Comparison of ENCODE assay signal across 5 fruit fly cellular contexts in the genomic region with DNA sequence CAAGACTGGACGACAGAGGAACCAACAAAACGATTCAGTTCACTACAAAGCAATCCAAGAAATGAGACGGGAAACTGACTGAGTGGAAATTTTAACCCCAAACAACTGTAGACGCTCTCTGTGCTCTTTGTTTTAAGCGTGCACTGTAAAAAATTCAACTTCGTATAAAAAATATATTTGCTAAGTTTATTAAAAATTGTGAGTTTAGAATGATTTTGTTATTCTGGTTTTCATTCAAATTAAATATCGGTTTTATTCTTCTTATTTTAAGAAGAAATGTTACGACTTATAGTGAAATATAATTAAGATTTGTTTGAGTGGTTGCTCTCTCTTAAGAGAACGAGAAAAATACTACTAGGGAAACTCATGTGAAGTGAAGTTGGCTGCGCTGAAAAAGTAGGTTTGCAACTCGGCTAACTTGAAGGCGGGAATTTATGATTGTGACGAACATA.
TF ChIP-seq lines count a peak whose summit lies in the region.

No protein-coding gene starts in this region.

- peak; percentile 56 for TF ChIP-seq CTCF in whole organism, embryonic (GFP tag; optimal IDR thresholded peaks at IDR 0.05; lab: Kevin White, UChicago)

TF ChIP-seq in whole organism, adult, 20 proteins besides CTCF, POLR2A, EP300 and RAD21 (continues in another document):
- peak; percentile 73 for TF ChIP-seq CG11617 (GFP tag; optimal IDR thresholded peaks at IDR 0.05; lab: Kevin White, UChicago)
- TF ChIP-seq Hr96 (GFP tag; optimal IDR thresholded peaks at IDR 0.05; lab: Kevin White, UChicago) = peak; percentile 62
- TF ChIP-seq CG5204 (GFP tag; optimal IDR thresholded peaks at IDR 0.05; lab: Kevin White, UChicago) = peak; percentile 71
- TF ChIP-seq CG14711 (tag; optimal IDR thresholded peaks at IDR 0.05; lab: Kevin White, UChicago) = peak; percentile 81
- TF ChIP-seq Clk (GFP tag; optimal IDR thresholded peaks at IDR 0.05; lab: Kevin White, UChicago) = peak; percentile 19
- peak; percentile 23 for TF ChIP-seq Mnt (GFP tag; optimal IDR thresholded peaks at IDR 0.05; lab: Kevin White, UChicago)
- peak; percentile 80 for TF ChIP-seq kay (GFP tag; lab: Kevin White, UChicago; ENCODE audit: borderline replicate concordance)
- TF ChIP-seq cnc (optimal IDR thresholded peaks at IDR 0.05; lab: Kevin White, UChicago) = no peak
- TF ChIP-seq CG7101 (tag; optimal IDR thresholded peaks at IDR 0.05; lab: Kevin White, UChicago) = peak; percentile 87
- TF ChIP-seq cic (GFP tag; optimal IDR thresholded peaks at IDR 0.05; lab: Kevin White, UChicago) = no peak
- TF ChIP-seq tj (GFP tag; optimal IDR thresholded peaks at IDR 0.05; lab: Kevin White, UChicago) = peak; percentile 35
- TF ChIP-seq bab1 (GFP tag; optimal IDR thresholded peaks at IDR 0.05; lab: Kevin White, UChicago) = peak; percentile 81
- TF ChIP-seq CG7045 (GFP tag; optimal IDR thresholded peaks at IDR 0.05; lab: Kevin White, UChicago) = peak; percentile 60
- TF ChIP-seq toe (GFP tag; optimal IDR thresholded peaks at IDR 0.05; lab: Kevin White, UChicago) = peak; percentile 55
- peak; percentile 43 for TF ChIP-seq Crg-1 (GFP tag; optimal IDR thresholded peaks at IDR 0.05; lab: Kevin White, UChicago)
- TF ChIP-seq CG33017 (tag; optimal IDR thresholded peaks at IDR 0.05; lab: Kevin White, UChicago) = peak; percentile 84
- peak; percentile 49 for TF ChIP-seq CG12768 (GFP tag; optimal IDR thresholded peaks at IDR 0.05; lab: Kevin White, UChicago)

TF ChIP-seq in whole organism, embryonic, 481 proteins besides CTCF, POLR2A, EP300 and RAD21 (continues in another document):
- peak; percentile 90 for TF ChIP-seq CG10654 (GFP tag; optimal IDR thresholded peaks at IDR 0.05; lab: Kevin White, UChicago)
- TF ChIP-seq NK7.1 (GFP tag; optimal IDR thresholded peaks at IDR 0.05; lab: Kevin White, UChicago) = peak; percentile 87
- peak; percentile 75 for TF ChIP-seq schlank (tag; optimal IDR thresholded peaks at IDR 0.05; lab: Kevin White, UChicago)
- peak; percentile 45 for TF ChIP-seq kni (GFP tag; optimal IDR thresholded peaks at IDR 0.05; lab: Kevin White, UChicago)
- no peak for TF ChIP-seq Scr (GFP tag; IDR thresholded peaks at IDR 0.05; lab: Robert Waterston, UW; ENCODE audit: partially characterized antibody)
- TF ChIP-seq crol (GFP tag; IDR thresholded peaks at IDR 0.05; lab: Robert Waterston, UW) = peak; percentile 85
- peak; percentile 18; the same call in 1 of the 2 replicates for TF ChIP-seq sna (GFP tag; IDR thresholded peaks at IDR 0.05; lab: Robert Waterston, UW; ENCODE audit: partially characterized antibody)
- TF ChIP-seq amos (GFP tag; IDR thresholded peaks at IDR 0.05; lab: Robert Waterston, UW; ENCODE audit: partially characterized antibody) = peak; percentile 32; the same call in 1 of the 2 replicates
- TF ChIP-seq eyg (GFP tag; optimal IDR thresholded peaks at IDR 0.05; lab: Kevin White, UChicago) = peak; percentile 80
- TF ChIP-seq stc (GFP tag; IDR thresholded peaks at IDR 0.05; lab: Robert Waterston, UW) = peak; percentile 99
- peak; percentile 91 for TF ChIP-seq HmgZ (tag; optimal IDR thresholded peaks at IDR 0.05; lab: Kevin White, UChicago)
- TF ChIP-seq CG15269 (tag; optimal IDR thresholded peaks at IDR 0.05; lab: Kevin White, UChicago) = peak; percentile 90
- peak; percentile 83 for TF ChIP-seq sima (GFP tag; optimal IDR thresholded peaks at IDR 0.05; lab: Kevin White, UChicago)
- TF ChIP-seq CG4360 (GFP tag; IDR thresholded peaks at IDR 0.05; lab: Robert Waterston, UW) = peak; percentile 84
- peak; percentile 44 for TF ChIP-seq Hey (tag; optimal IDR thresholded peaks at IDR 0.05; lab: Kevin White, UChicago)
- peak; percentile 89 for TF ChIP-seq CG7786 (GFP tag; optimal IDR thresholded peaks at IDR 0.05; lab: Kevin White, UChicago)

TF ChIP-seq in whole organism, prepupa, 60 proteins besides CTCF, POLR2A, EP300 and RAD21 (continues in another document):
- peak; percentile 57 for TF ChIP-seq CG8319 (GFP tag; optimal IDR thresholded peaks at IDR 0.05; lab: Kevin White, UChicago)
- TF ChIP-seq cyc (GFP tag; optimal IDR thresholded peaks at IDR 0.05; lab: Kevin White, UChicago) = peak; percentile 60
- peak; percentile 75 for TF ChIP-seq Lpt (GFP tag; optimal IDR thresholded peaks at IDR 0.05; lab: Kevin White, UChicago)
- TF ChIP-seq CG11294 (GFP tag; IDR thresholded peaks at IDR 0.05; lab: Robert Waterston, UW) = peak; percentile 94
- peak; percentile 90 for TF ChIP-seq CG32006 (GFP tag; optimal IDR thresholded peaks at IDR 0.05; lab: Kevin White, UChicago)
- peak; percentile 54 for TF ChIP-seq CG11762 (GFP tag; optimal IDR thresholded peaks at IDR 0.05; lab: Kevin White, UChicago; ENCODE audit: insufficient read depth)
- TF ChIP-seq Hr39 (GFP tag; optimal IDR thresholded peaks at IDR 0.05; lab: Kevin White, UChicago) = peak; percentile 78
- TF ChIP-seq svp (GFP tag; lab: Kevin White, UChicago) = peak; percentile 89
- no peak for TF ChIP-seq Hr38 (GFP tag; optimal IDR thresholded peaks at IDR 0.05; lab: Kevin White, UChicago)
- peak; percentile 98 for TF ChIP-seq CG6163 (GFP tag; IDR thresholded peaks at IDR 0.05; lab: Robert Waterston, UW)
- peak in 1 of 2 experiments; percentile 33 for TF ChIP-seq ss (GFP tag; optimal IDR thresholded peaks at IDR 0.05; lab: Kevin White, UChicago)
- TF ChIP-seq esn (GFP tag; optimal IDR thresholded peaks at IDR 0.05; lab: Kevin White, UChicago) = no peak
- TF ChIP-seq Gug (GFP tag; IDR thresholded peaks at IDR 0.05; lab: Robert Waterston, UW) = peak; percentile 96
- TF ChIP-seq CG1621 (tag; optimal IDR thresholded peaks at IDR 0.05; lab: Kevin White, UChicago) = no peak
- TF ChIP-seq Blimp-1 (GFP tag; optimal IDR thresholded peaks at IDR 0.05; lab: Kevin White, UChicago) = no peak
- peak; percentile 99 for TF ChIP-seq CG8119 (GFP tag; IDR thresholded peaks at IDR 0.05; lab: Robert Waterston, UW)
- TF ChIP-seq Sox14 (GFP tag; optimal IDR thresholded peaks at IDR 0.05; lab: Kevin White, UChicago) = peak; percentile 96
- TF ChIP-seq Eip93F (GFP tag; optimal IDR thresholded peaks at IDR 0.05; lab: Kevin White, UChicago) = no peak

TF ChIP-seq in whole organism, pupa, 21 proteins besides CTCF, POLR2A, EP300 and RAD21 (continues in another document):
- TF ChIP-seq D1 (tag; optimal IDR thresholded peaks at IDR 0.05; lab: Kevin White, UChicago) = peak; percentile 75
- peak; percentile 86 for TF ChIP-seq Pif1A (GFP tag; optimal IDR thresholded peaks at IDR 0.05; lab: Kevin White, UChicago)
- peak; percentile 86 for TF ChIP-seq CG8301 (tag; optimal IDR thresholded peaks at IDR 0.05; lab: Kevin White, UChicago)
- peak; percentile 65; the same call in 1 of the 3 replicates for TF ChIP-seq fd96Ca (GFP tag; IDR thresholded peaks at IDR 0.05; lab: Robert Waterston, UW)
- TF ChIP-seq CG14655 (GFP tag; optimal IDR thresholded peaks at IDR 0.05; lab: Kevin White, UChicago) = peak; percentile 86
- TF ChIP-seq CG13204 (GFP tag; optimal IDR thresholded peaks at IDR 0.05; lab: Kevin White, UChicago) = no peak
- peak; percentile 96 for TF ChIP-seq CG12605 (GFP tag; IDR thresholded peaks at IDR 0.05; lab: Robert Waterston, UW)
- peak; percentile 81 for TF ChIP-seq CG15710 (tag; optimal IDR thresholded peaks at IDR 0.05; lab: Kevin White, UChicago)
- TF ChIP-seq Ets98B (GFP tag; IDR thresholded peaks at IDR 0.05; lab: Robert Waterston, UW) = peak; percentile 95
- TF ChIP-seq gl (tag; optimal IDR thresholded peaks at IDR 0.05; lab: Kevin White, UChicago) = peak; percentile 46
- TF ChIP-seq rn (GFP tag; IDR thresholded peaks at IDR 0.05; lab: Robert Waterston, UW) = peak; percentile 93
- TF ChIP-seq CG4496 (GFP tag; IDR thresholded peaks at IDR 0.05; lab: Robert Waterston, UW) = peak; percentile 97
- TF ChIP-seq Snoo (tag; optimal IDR thresholded peaks at IDR 0.05; lab: Kevin White, UChicago) = peak; percentile 88
- TF ChIP-seq Pif1B (GFP tag; optimal IDR thresholded peaks at IDR 0.05; lab: Kevin White, UChicago) = peak; percentile 68
- TF ChIP-seq EcR (GFP tag; optimal IDR thresholded peaks at IDR 0.05; lab: Kevin White, UChicago) = no peak
- TF ChIP-seq CG32121 (GFP tag; IDR thresholded peaks at IDR 0.05; lab: Robert Waterston, UW) = peak; percentile 97
- peak; percentile 82 for TF ChIP-seq CG9948 (tag; optimal IDR thresholded peaks at IDR 0.05; lab: Kevin White, UChicago)
- peak; percentile 85 for TF ChIP-seq CG8159 (tag; optimal IDR thresholded peaks at IDR 0.05; lab: Kevin White, UChicago)
- TF ChIP-seq CG17806 (tag; optimal IDR thresholded peaks at IDR 0.05; lab: Kevin White, UChicago) = peak; percentile 85

TF ChIP-seq in whole organism, wandering third instar larva, 38 proteins besides CTCF, POLR2A, EP300 and RAD21 (continues in another document):
- peak; percentile 56 for TF ChIP-seq HLH106 (tag; optimal IDR thresholded peaks at IDR 0.05; lab: Kevin White, UChicago)
- TF ChIP-seq woc (GFP tag; optimal IDR thresholded peaks at IDR 0.05; lab: Kevin White, UChicago) = peak; percentile 13
- no peak for TF ChIP-seq lola (GFP tag; optimal IDR thresholded peaks at IDR 0.05; lab: Kevin White, UChicago)
- peak; percentile 66 for TF ChIP-seq Hnf4 (GFP tag; optimal IDR thresholded peaks at IDR 0.05; lab: Kevin White, UChicago)
- TF ChIP-seq tai (GFP tag; optimal IDR thresholded peaks at IDR 0.05; lab: Kevin White, UChicago) = peak; percentile 56
- TF ChIP-seq foxo (GFP tag; optimal IDR thresholded peaks at IDR 0.05; lab: Kevin White, UChicago) = peak in 1 of 2 experiments; percentile 86
- no peak for TF ChIP-seq Hr78 (GFP tag; optimal IDR thresholded peaks at IDR 0.05; lab: Kevin White, UChicago)
- peak; percentile 77 for TF ChIP-seq OdsH (GFP tag; optimal IDR thresholded peaks at IDR 0.05; lab: Kevin White, UChicago)
- TF ChIP-seq CG9705 (GFP tag; optimal IDR thresholded peaks at IDR 0.05; lab: Kevin White, UChicago) = peak; percentile 3
- peak; percentile 94 for TF ChIP-seq ey (GFP tag; optimal IDR thresholded peaks at IDR 0.05; lab: Kevin White, UChicago)
- peak; percentile 18 for TF ChIP-seq Hr83 (GFP tag; optimal IDR thresholded peaks at IDR 0.05; lab: Kevin White, UChicago; ENCODE audit: poor library complexity, severe bottlenecking)
- TF ChIP-seq psq (GFP tag; optimal IDR thresholded peaks at IDR 0.05; lab: Kevin White, UChicago) = peak; percentile 87
- TF ChIP-seq brk (GFP tag; optimal IDR thresholded peaks at IDR 0.05; lab: Kevin White, UChicago) = peak; percentile 95
- peak; percentile 91 for TF ChIP-seq sv (GFP tag; optimal IDR thresholded peaks at IDR 0.05; lab: Kevin White, UChicago)
- peak; percentile 79 for TF ChIP-seq h (GFP tag; optimal IDR thresholded peaks at IDR 0.05; lab: Kevin White, UChicago)
- TF ChIP-seq Sp1 (GFP tag; optimal IDR thresholded peaks at IDR 0.05; lab: Kevin White, UChicago) = no peak
- TF ChIP-seq Mio (GFP tag; optimal IDR thresholded peaks at IDR 0.05; lab: Kevin White, UChicago) = no peak
- TF ChIP-seq CrebA (GFP tag; optimal IDR thresholded peaks at IDR 0.05; lab: Kevin White, UChicago; ENCODE audit: borderline replicate concordance) = peak; percentile 57
- peak; percentile 80 for TF ChIP-seq rgr (GFP tag; optimal IDR thresholded peaks at IDR 0.05; lab: Kevin White, UChicago)
- no peak for TF ChIP-seq pan (optimal IDR thresholded peaks at IDR 0.05; lab: Kevin White, UChicago)
- peak; percentile 40 for TF ChIP-seq dmrt93B (GFP tag; optimal IDR thresholded peaks at IDR 0.05; lab: Kevin White, UChicago)
- TF ChIP-seq fru (GFP tag; optimal IDR thresholded peaks at IDR 0.05; lab: Kevin White, UChicago) = peak; percentile 93
